Fruit fly (Drosophila melanogaster) whole organism, larva: ENCODE results near the gene CG9106.
A peak's percentile ranks its signal among the peaks of the same experiment; 100 is the strongest.

Experiments used
- noc ChIP-seq: fragments of 200-800 bp; sonication (Bioruptor generic); optimal IDR thresholded peaks from 3 replicates; lab custom pipeline; 2019; ENCODE audit warnings: missing biosample characterization, mild to moderate bottlenecking, missing genetic modification characterization, moderate library complexity

The CG9106 gene

dm6 chrX:15303176-15304115 lies 31.2 kb upstream of the CG9106 start:
- no peak for TF ChIP-seq noc (tag; lab: Kevin White, UChicago)

- TF ChIP-seq noc (tag; lab: Kevin White, UChicago) = no peak
Observed at dm6 chrX:15301175-15301574, 29.0 kb upstream of the CG9106 start.

dm6 chrX:15299927-15300740 lies 27.9 kb upstream of the CG9106 start:
- no peak for TF ChIP-seq noc (tag; lab: Kevin White, UChicago)

DNA sequence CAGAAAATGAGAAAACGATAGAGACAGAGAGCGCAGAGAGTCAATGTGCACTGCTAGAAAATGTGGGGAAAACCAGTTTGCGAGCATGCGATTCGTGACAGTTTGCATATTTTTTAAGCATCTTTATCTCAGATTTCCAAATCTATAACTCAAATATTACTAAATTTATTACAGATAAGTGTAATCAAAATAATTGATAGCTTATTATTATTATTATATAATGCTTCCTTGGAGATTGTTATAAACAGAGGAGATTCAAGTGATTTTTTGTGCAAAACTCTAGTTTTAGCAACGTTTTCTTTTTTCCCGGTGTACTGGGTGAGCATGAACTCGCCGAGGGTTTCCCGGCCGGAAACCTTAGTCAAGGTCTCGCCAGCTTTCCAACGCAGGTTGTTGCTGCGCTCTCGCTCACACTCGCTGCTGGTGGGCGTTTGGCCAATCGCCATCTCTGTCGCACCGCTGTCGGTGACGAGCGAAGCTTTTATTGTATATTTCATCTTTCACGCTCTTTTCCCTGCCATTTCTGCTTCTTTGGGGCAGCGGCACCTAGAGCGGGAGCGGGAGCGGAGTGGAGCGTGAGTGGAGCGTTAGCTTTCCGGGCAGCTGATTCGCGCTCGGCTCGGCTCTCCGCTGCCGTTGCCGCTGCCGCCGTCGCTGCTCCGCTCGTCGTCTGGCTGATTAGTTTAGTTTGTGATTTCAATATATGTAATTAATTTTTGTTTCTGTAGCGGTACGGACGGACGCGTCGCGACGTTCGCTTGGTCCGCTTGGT lies 26.3 kb upstream of the CG9106 start:
- peak; percentile 99 for TF ChIP-seq noc (tag; lab: Kevin White, UChicago)

dm6 chrX:15297963-15298297 lies 25.7 kb upstream of the CG9106 start:
- no peak for TF ChIP-seq noc (tag; lab: Kevin White, UChicago)

dm6 chrX:15296969-15297816 lies 25.0 kb upstream of the CG9106 start, which contains the start of gene gce:
gce (plus strand) TSS chrX:15297766.
- TF ChIP-seq noc (tag; lab: Kevin White, UChicago) = peak; percentile 77

- no peak for TF ChIP-seq noc (tag; lab: Kevin White, UChicago)
Observed at dm6 chrX:15292794-15293193, 20.6 kb upstream of the CG9106 start, which contains the start of gene CG5877. CG5877 (plus strand) TSS chrX:15293031.

DNA sequence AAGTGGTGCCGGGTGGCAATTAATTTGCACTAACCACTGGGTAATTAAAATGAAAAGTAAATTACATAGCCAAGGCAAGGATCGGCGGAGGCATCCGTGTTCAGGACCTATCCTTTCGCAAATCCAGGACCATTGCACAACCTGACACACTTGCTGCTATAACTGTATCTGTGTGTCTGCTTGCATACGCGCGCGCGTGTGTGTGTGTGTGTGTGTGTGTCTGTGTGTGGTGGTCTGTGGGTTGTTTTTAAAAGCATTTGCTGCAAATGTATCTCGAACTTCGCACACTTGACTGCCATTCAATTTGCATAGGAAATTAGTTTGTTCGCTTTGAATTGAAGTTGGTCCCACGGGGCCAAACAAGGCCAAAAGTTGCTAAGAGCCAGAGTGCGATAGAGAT lies 12.9 kb downstream of the CG9106 start:
- no peak for TF ChIP-seq noc (tag; lab: Kevin White, UChicago)

- no peak for TF ChIP-seq noc (tag; lab: Kevin White, UChicago)
Observed at dm6 chrX:15244813-15245212, 27.4 kb downstream of the CG9106 start, which contains the start of gene PPYR1. PPYR1 (minus strand) TSS chrX:15244913.

DNA sequence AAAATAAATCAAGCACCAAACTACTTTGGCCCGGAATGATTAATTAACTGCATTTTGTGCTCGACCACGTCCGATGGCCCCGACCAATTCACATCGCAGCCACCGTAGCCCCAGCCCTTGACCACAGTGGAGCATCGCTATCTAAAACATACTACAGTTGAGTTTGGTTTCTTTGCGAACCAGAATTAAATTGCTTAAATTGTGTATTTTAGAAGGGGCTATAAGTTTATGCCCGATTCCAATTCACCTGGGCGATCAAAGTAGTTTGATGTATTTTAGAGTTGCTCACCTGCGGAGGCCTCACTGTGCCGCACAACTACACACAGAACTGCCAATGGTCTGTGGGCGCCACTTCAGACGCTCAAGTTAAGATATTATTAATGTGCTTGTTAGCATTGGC lies 37.0 kb downstream of the CG9106 start:
- TF ChIP-seq noc (tag; lab: Kevin White, UChicago) = no peak

DNA sequence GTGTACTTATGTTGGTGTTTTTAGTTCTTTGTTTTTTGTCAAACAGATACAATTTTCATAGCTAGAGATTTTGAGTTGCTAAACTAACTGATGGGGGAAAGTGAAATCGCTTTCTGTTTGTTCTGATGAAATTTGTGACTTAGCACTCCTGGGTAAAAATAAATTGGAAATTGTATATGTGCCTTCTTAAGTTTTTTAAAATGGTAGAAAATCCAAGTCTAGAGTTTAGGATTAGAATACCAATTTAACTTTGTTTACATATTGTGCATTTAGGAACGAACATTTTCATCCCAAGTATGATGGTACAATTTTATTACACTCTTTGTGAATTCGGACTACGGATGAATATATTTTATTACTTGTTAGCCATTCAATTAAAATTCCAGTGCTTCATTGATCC lies 42.4 kb downstream of the CG9106 start, which contains the start of gene CG9101:
TSS of gene CG9101 (minus strand) at position 101 of the 400 bp plus-strand sequence.
- no peak for TF ChIP-seq noc (tag; lab: Kevin White, UChicago)

DNA sequence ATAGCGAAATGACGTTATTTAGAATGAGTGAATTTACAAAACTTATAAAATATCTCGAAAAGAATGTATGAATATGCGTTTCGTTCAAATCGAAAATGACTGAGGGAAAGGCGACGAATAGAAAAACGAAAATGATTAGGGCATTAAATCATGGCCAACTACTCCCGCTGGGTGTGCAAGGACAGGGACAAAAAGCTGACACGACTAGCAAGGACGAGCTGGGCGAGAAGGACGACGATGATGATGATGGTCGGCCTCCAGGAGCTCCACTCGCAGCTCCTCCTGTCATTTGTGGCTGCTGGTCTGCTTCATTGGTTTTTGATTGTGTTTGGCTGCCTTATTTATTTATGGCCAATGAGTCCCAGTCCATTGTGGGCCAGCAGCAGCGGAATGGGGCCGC lies 48.7 kb downstream of the CG9106 start, which contains the start of gene CG43076:
TSS of gene CG43076 (minus strand) at position 101 of the 400 bp plus-strand sequence.
- TF ChIP-seq noc (tag; lab: Kevin White, UChicago) = no peak

DNA sequence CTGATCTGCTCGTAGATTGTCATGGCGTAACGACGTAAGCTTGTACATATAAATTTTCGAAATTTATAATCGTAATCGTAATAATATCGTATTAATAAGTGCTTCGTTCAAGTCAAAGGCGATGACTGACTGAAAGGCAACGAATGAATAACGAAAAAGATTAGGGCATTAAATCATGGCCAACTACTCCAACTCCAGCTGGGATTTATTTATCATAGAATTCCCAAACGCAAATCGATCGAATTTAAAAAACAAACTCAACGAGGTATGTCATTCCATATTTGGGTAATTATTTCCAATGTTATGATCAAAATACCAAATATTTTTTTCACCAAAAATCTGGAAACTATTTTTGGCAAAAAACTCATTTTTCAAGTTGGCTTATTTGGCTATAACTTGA lies 51.1 kb downstream of the CG9106 start, which contains the start of gene CG43075:
TSS of gene CG43075 (minus strand) at position 101 of the 400 bp plus-strand sequence.
- no peak for TF ChIP-seq noc (tag; lab: Kevin White, UChicago)
